Worm (Caenorhabditis elegans) whole organism, L3 larva: ENCODE data around the gene F26A1.3.

Source experiments
- aly-2 ChIP-seq: fragments of 150-350 bp; optimal IDR thresholded peaks from 2 replicates; lab custom pipeline; 2014; ENCODE audit warnings: missing biosample characterization, missing genetic modification characterization
- eor-1 ChIP-seq, 2 experiments: fragments of 150-350 bp; optimal IDR thresholded peaks; 2 replicates each; lab custom pipeline; 2014 to 2018; ENCODE audit warnings: missing biosample characterization in 2 of 2, missing genetic modification characterization in 2 of 2
- lin-15B ChIP-seq: fragments of 150-350 bp; optimal IDR thresholded peaks from 2 replicates; lab custom pipeline; 2014; ENCODE audit warnings: missing biosample characterization, missing genetic modification characterization
- mdl-1 ChIP-seq: fragments of 150-350 bp; optimal IDR thresholded peaks from 2 replicates; lab custom pipeline; 2014; ENCODE audit warnings: missing biosample characterization, missing genetic modification characterization
- mml-1 ChIP-seq: fragments of 150-350 bp; sonication (generic microtip); optimal IDR thresholded peaks from 3 replicates; lab custom pipeline; 2014; ENCODE audit warnings: missing biosample characterization, missing genetic modification characterization
- nfya-1 ChIP-seq: sonication (generic microtip); optimal IDR thresholded peaks from 2 replicates; lab custom pipeline; 2017; ENCODE audit warnings: missing genetic modification characterization, mild to moderate bottlenecking, missing compliant biosample characterization, antibody characterized with exemption, moderate library complexity; ENCODE audit not compliant: insufficient read depth
- nhr-11 ChIP-seq: fragments of 150-350 bp; optimal IDR thresholded peaks from 2 replicates; lab custom pipeline; 2014; ENCODE audit warnings: missing biosample characterization, missing genetic modification characterization
- nhr-12 ChIP-seq: fragments of 150-350 bp; optimal IDR thresholded peaks from 2 replicates; lab custom pipeline; 2014; ENCODE audit warnings: missing biosample characterization, missing genetic modification characterization
- nhr-23 ChIP-seq: fragments of 150-350 bp; optimal IDR thresholded peaks from 2 replicates; lab custom pipeline; 2014; ENCODE audit warnings: missing biosample characterization, missing genetic modification reagents, missing genetic modification characterization
- nhr-25 ChIP-seq: sonication (generic microtip); optimal IDR thresholded peaks from 2 replicates; lab custom pipeline; 2017; ENCODE audit warnings: missing biosample characterization, missing genetic modification characterization
- pha-4 ChIP-seq: fragments of 150-350 bp; optimal IDR thresholded peaks from 2 replicates; lab custom pipeline; 2014; ENCODE audit warnings: missing biosample characterization, missing genetic modification reagents, missing genetic modification characterization

- TF ChIP-seq nhr-12 (tag; lab: Kevin White, UChicago) (no peak), nfya-1 (tag; lab: Kevin White, UChicago) (no peak), nhr-23 (no peak), pha-4 (tag; lab: Kevin White, UChicago) (no peak), mdl-1 (tag; lab: Kevin White, UChicago) (no peak), aly-2 (no peak), nhr-25 (tag; lab: Kevin White, UChicago) (no peak), eor-1 (tag; optimal IDR thresholded peaks at IDR 0.05; lab: Kevin White, UChicago) (no peak), lin-15B (tag; lab: Kevin White, UChicago) (no peak), mml-1 (tag; lab: Kevin White, UChicago) (no peak), nhr-11 (no peak)
Measured at ce11 chrIII:4837429-4837828, 10.7 kb downstream of the F26A1.3 start, which contains the start of the genes acbp-7 and F26A1.19.
